Worm (Caenorhabditis elegans) whole organism, L3 larva: ENCODE results near the gene T14G8.3.

Source experiments
- R02D3.7 ChIP-seq: fragments of 150-350 bp; optimal IDR thresholded peaks from 2 replicates; lab custom pipeline; 2014; ENCODE audit warnings: missing biosample characterization, missing genetic modification characterization
- ZK546.5 ChIP-seq: sonication (generic microtip); optimal IDR thresholded peaks from 2 replicates; lab custom pipeline; 2017; ENCODE audit warnings: missing biosample characterization, missing genetic modification characterization
- aly-2 ChIP-seq: fragments of 150-350 bp; optimal IDR thresholded peaks from 2 replicates; lab custom pipeline; 2014; ENCODE audit warnings: missing biosample characterization, missing genetic modification characterization
- ama-1 ChIP-seq: fragments of 150-350 bp; optimal IDR thresholded peaks from 2 replicates; lab custom pipeline; 2018
- ceh-16 ChIP-seq: sonication (generic microtip); optimal IDR thresholded peaks from 2 replicates; lab custom pipeline; 2017; ENCODE audit warnings: missing biosample characterization, missing genetic modification characterization
- ceh-28 ChIP-seq: fragments of 150-350 bp; optimal IDR thresholded peaks from 2 replicates; lab custom pipeline; 2014; ENCODE audit warnings: missing biosample characterization, missing genetic modification reagents, missing genetic modification characterization
- ceh-82 ChIP-seq: fragments of 150-350 bp; optimal IDR thresholded peaks from 2 replicates; lab custom pipeline; 2014; ENCODE audit warnings: missing biosample characterization, missing genetic modification characterization
- ceh-9 ChIP-seq: sonication (generic microtip); optimal IDR thresholded peaks from 2 replicates; lab custom pipeline; 2018; ENCODE audit warnings: missing biosample characterization, missing genetic modification characterization
- egl-5 ChIP-seq: fragments of 150-350 bp; optimal IDR thresholded peaks from 2 replicates; lab custom pipeline; 2017; ENCODE audit warnings: missing biosample characterization, missing genetic modification reagents, missing genetic modification characterization, inconsistent platforms
- elt-1 ChIP-seq: fragments of 150-350 bp; optimal IDR thresholded peaks from 2 replicates; lab custom pipeline; 2014; ENCODE audit warnings: missing biosample characterization, missing genetic modification characterization
- elt-2 ChIP-seq: sonication (generic microtip); optimal IDR thresholded peaks from 2 replicates; lab custom pipeline; 2016; ENCODE audit warnings: missing genetic modification reagents, mild to moderate bottlenecking, missing genetic modification characterization, missing compliant biosample characterization
- elt-3 ChIP-seq, 3 experiments: fragments of 150-350 bp in 1 of 3; sonication (generic microtip) in 2 of 3; optimal IDR thresholded peaks; 2 replicates in 2 of 3; 4 replicates in 1 of 3; lab custom pipeline; 2014 to 2017; ENCODE audit warnings: missing biosample characterization in 3 of 3, missing genetic modification characterization in 3 of 3
- fkh-10 ChIP-seq: sonication (generic microtip); optimal IDR thresholded peaks from 2 replicates; lab custom pipeline; 2017; ENCODE audit warnings: missing biosample characterization, missing genetic modification reagents, missing genetic modification characterization
- fkh-2 ChIP-seq: fragments of 150-350 bp; optimal IDR thresholded peaks from 2 replicates; lab custom pipeline; 2014; ENCODE audit warnings: missing biosample characterization, missing genetic modification reagents, missing genetic modification characterization
- fos-1 ChIP-seq: fragments of 150-350 bp; optimal IDR thresholded peaks from 2 replicates; lab custom pipeline; 2014; ENCODE audit warnings: missing biosample characterization, missing genetic modification characterization
- hmg-11 ChIP-seq: sonication (generic microtip); optimal IDR thresholded peaks from 2 replicates; lab custom pipeline; 2016; ENCODE audit warnings: missing genetic modification characterization, missing compliant biosample characterization
- jun-1 ChIP-seq: fragments of 150-350 bp; optimal IDR thresholded peaks from 2 replicates; lab custom pipeline; 2014; ENCODE audit warnings: missing biosample characterization, missing genetic modification reagents, missing genetic modification characterization
- lin-15B ChIP-seq: fragments of 150-350 bp; optimal IDR thresholded peaks from 2 replicates; lab custom pipeline; 2014; ENCODE audit warnings: missing biosample characterization, missing genetic modification characterization
- lin-39 ChIP-seq: fragments of 150-350 bp; optimal IDR thresholded peaks from 2 replicates; lab custom pipeline; 2018; ENCODE audit warnings: missing biosample characterization, missing genetic modification reagents, missing genetic modification characterization
- lsy-12 ChIP-seq: sonication (generic microtip); optimal IDR thresholded peaks from 2 replicates; lab custom pipeline; 2016; ENCODE audit warnings: mild to moderate bottlenecking, missing genetic modification characterization, missing compliant biosample characterization
- mdl-1 ChIP-seq: fragments of 150-350 bp; optimal IDR thresholded peaks from 2 replicates; lab custom pipeline; 2014; ENCODE audit warnings: missing biosample characterization, missing genetic modification characterization
- mml-1 ChIP-seq: fragments of 150-350 bp; sonication (generic microtip); optimal IDR thresholded peaks from 3 replicates; lab custom pipeline; 2014; ENCODE audit warnings: missing biosample characterization, missing genetic modification characterization
- nfya-1 ChIP-seq: sonication (generic microtip); optimal IDR thresholded peaks from 2 replicates; lab custom pipeline; 2017; ENCODE audit warnings: missing genetic modification characterization, mild to moderate bottlenecking, missing compliant biosample characterization, antibody characterized with exemption, moderate library complexity; ENCODE audit not compliant: insufficient read depth
- nhr-11 ChIP-seq: fragments of 150-350 bp; optimal IDR thresholded peaks from 2 replicates; lab custom pipeline; 2014; ENCODE audit warnings: missing biosample characterization, missing genetic modification characterization
- nhr-12 ChIP-seq: fragments of 150-350 bp; optimal IDR thresholded peaks from 2 replicates; lab custom pipeline; 2014; ENCODE audit warnings: missing biosample characterization, missing genetic modification characterization
- nhr-23 ChIP-seq: fragments of 150-350 bp; optimal IDR thresholded peaks from 2 replicates; lab custom pipeline; 2014; ENCODE audit warnings: missing biosample characterization, missing genetic modification reagents, missing genetic modification characterization
- nhr-237 ChIP-seq: fragments of 150-350 bp; optimal IDR thresholded peaks from 2 replicates; lab custom pipeline; 2014; ENCODE audit warnings: missing biosample characterization, missing genetic modification characterization
- nhr-28 ChIP-seq: fragments of 150-350 bp; optimal IDR thresholded peaks from 2 replicates; lab custom pipeline; 2014; ENCODE audit warnings: missing biosample characterization, missing genetic modification characterization
- nhr-43 ChIP-seq: sonication (generic microtip); optimal IDR thresholded peaks from 2 replicates; lab custom pipeline; 2016; ENCODE audit warnings: mild to moderate bottlenecking, missing genetic modification characterization, missing compliant biosample characterization; ENCODE audit not compliant: poor library complexity, severe bottlenecking
- nhr-67 ChIP-seq: fragments of 150-350 bp; optimal IDR thresholded peaks from 2 replicates; lab custom pipeline; 2014; ENCODE audit warnings: missing biosample characterization, missing genetic modification characterization
- nhr-76 ChIP-seq: fragments of 150-350 bp; sonication (generic microtip); optimal IDR thresholded peaks from 5 replicates; lab custom pipeline; 2014; ENCODE audit warnings: missing biosample characterization, missing genetic modification characterization
- nhr-77 ChIP-seq: fragments of 150-350 bp; optimal IDR thresholded peaks from 2 replicates; lab custom pipeline; 2014; ENCODE audit warnings: missing biosample characterization, missing genetic modification characterization
- pha-4 ChIP-seq: fragments of 150-350 bp; optimal IDR thresholded peaks from 2 replicates; lab custom pipeline; 2014; ENCODE audit warnings: missing biosample characterization, missing genetic modification reagents, missing genetic modification characterization
- sea-2 ChIP-seq: fragments of 150-350 bp; sonication (generic microtip); optimal IDR thresholded peaks from 4 replicates; lab custom pipeline; 2014; ENCODE audit warnings: missing biosample characterization, missing genetic modification reagents, missing genetic modification characterization
- skn-1 ChIP-seq: fragments of 150-350 bp; optimal IDR thresholded peaks from 2 replicates; lab custom pipeline; 2014; ENCODE audit warnings: missing biosample characterization, missing genetic modification characterization
- snpc-4 ChIP-seq: fragments of 150-350 bp; optimal IDR thresholded peaks from 2 replicates; lab custom pipeline; 2014; ENCODE audit warnings: missing biosample characterization, missing genetic modification characterization
- tbx-2 ChIP-seq: sonication (generic microtip); optimal IDR thresholded peaks from 2 replicates; lab custom pipeline; 2016; ENCODE audit warnings: mild to moderate bottlenecking, missing genetic modification characterization, missing compliant biosample characterization
- unc-39 ChIP-seq: sonication (generic microtip); optimal IDR thresholded peaks from 4 replicates; lab custom pipeline; 2017; ENCODE audit warnings: missing biosample characterization, missing genetic modification characterization
- unc-62 ChIP-seq: fragments of 150-350 bp; sonication (generic microtip); optimal IDR thresholded peaks from 4 replicates; lab custom pipeline; 2014; ENCODE audit warnings: missing biosample characterization, missing genetic modification reagents, missing genetic modification characterization
- zag-1 ChIP-seq: fragments of 150-350 bp; optimal IDR thresholded peaks from 2 replicates; lab custom pipeline; 2014; ENCODE audit warnings: missing biosample characterization, missing genetic modification characterization
- ztf-11 ChIP-seq: fragments of 150-350 bp; optimal IDR thresholded peaks from 2 replicates; lab custom pipeline; 2014; ENCODE audit warnings: missing biosample characterization, missing genetic modification characterization
- ztf-4 ChIP-seq: fragments of 150-350 bp; optimal IDR thresholded peaks from 2 replicates; lab custom pipeline; 2014; ENCODE audit warnings: missing biosample characterization, missing genetic modification characterization

The T14G8.3 gene

DNA sequence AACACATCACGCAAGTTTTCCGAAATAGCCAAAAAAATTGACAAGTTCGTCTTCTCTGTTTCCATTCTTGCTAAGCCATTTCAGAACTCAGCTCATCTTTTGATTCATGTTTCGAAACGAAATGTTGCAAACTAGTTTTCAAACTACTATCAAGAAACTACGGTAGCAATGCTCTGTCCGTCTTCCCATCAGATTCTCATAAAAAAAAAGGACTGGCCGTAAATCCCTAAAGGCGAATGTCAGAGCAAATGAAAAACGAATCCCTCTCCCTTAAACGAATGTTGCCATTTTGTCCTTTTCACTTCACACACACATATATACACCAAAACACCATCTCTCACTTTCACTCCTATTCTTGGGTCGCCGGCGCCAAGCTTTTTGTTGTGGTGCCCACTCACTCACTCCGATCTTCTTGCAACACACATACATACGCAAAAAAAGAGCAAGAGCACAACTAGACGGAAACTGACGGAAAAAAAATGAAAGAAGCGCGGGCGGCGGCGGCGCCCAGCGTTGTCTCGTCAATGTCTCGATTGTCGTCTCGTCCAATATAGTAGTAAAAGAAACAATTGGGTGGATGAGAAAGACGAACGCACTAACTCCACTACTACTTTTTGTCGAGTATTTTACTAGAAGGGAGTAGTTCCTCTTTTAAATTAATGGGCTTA is 33.2 kb upstream of the T14G8.3 start:
- no peak for TF ChIP-seq unc-62 (GFP tag; lab: Kevin White, UChicago)
- no peak for TF ChIP-seq R02D3.7 (tag; lab: Kevin White, UChicago)
- TF ChIP-seq unc-39 (tag; lab: Kevin White, UChicago) = no peak
- no peak for TF ChIP-seq fkh-2 (tag; lab: Kevin White, UChicago)
- TF ChIP-seq lin-15B (tag; lab: Kevin White, UChicago) = no peak
- no peak for TF ChIP-seq nhr-12 (tag; lab: Kevin White, UChicago)
- TF ChIP-seq fos-1 (tag; lab: Kevin White, UChicago) = no peak
- peak; percentile 43 for TF ChIP-seq nfya-1 (tag; lab: Kevin White, UChicago)
- peak; percentile 53 for TF ChIP-seq lin-39 (tag; lab: Kevin White, UChicago)
- TF ChIP-seq skn-1 (tag; lab: Kevin White, UChicago) = no peak
- no peak for TF ChIP-seq elt-1
- TF ChIP-seq mdl-1 (tag; lab: Kevin White, UChicago) = no peak
- TF ChIP-seq hmg-11 (tag; lab: Kevin White, UChicago) = peak; percentile 19
- TF ChIP-seq tbx-2 = no peak

DNA sequence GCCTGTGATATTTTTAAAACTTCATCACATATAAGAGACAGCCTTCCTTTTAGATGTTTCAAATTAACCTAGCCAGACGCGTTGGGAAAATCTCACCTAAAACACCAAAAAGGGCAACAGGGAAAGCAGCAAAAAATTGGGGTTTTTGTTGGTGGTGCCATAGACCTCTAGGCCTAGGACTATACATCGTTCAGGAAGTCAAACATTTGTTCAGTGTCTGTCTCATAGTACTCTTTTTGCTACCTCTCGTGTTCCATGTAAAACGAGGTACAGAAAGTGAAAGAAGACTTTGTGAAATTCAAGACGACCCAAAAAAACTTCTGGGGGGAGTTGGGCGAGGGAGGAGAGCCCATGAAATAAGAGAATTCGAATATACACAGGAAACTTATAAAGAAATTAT is 32.0 kb upstream of the T14G8.3 start:
- no peak for TF ChIP-seq nhr-23 (tag; lab: Kevin White, UChicago)
- TF ChIP-seq mml-1 (tag; lab: Kevin White, UChicago) = no peak
- no peak for TF ChIP-seq fkh-2 (tag; lab: Kevin White, UChicago)
- no peak for TF ChIP-seq skn-1 (tag; lab: Kevin White, UChicago)
- no peak for TF ChIP-seq R02D3.7 (tag; lab: Kevin White, UChicago)
- TF ChIP-seq nhr-12 (tag; lab: Kevin White, UChicago) = no peak

DNA sequence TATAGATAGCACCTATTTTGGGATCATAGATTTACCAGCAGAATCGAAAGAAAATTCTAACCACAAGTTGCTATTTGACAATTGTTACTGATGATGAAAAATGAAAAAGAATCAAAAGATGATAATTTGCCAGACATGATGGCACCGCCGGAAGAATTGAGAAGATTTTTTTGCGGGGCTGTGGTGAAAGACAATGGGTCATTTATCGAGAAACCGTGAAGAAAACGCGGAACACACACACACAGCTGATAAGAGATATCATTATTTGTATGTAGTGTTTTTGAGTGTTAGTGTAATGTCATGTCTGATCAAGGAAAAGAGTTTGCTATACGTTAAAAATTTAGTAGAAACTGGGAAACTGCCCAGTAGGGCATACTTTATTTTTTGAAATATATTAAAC is 26.2 kb upstream of the T14G8.3 start:
- peak in 1 of 3 experiments; percentile 21 for TF ChIP-seq elt-3 (tag; optimal IDR thresholded peaks at IDR 0.05; lab: Kevin White, UChicago)
- TF ChIP-seq ztf-4 (tag; lab: Kevin White, UChicago) = no peak
- no peak for TF ChIP-seq egl-5 (tag; lab: Kevin White, UChicago)
- TF ChIP-seq elt-2 (tag; lab: Kevin White, UChicago) = peak; percentile 24
- no peak for TF ChIP-seq nhr-11 (tag; lab: Kevin White, UChicago)

DNA sequence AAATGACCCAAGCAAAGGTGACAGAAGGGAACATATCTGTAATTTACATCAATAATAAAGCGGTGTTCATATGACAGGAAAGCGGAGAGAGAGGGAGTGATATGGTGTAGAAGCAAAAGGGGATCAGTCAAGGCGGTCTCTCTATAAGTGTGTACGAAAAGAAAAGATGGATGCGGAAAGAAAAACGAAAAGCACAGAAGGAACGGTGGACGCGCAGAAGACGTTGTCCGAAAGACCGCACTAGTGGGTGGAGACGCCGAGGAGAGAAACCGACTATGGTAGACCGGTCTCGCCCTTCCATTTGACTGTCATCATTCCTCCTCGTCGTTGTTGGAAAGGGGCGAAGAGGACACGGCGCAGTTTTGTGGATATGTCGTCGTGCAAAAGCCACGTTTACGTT is 18.0 kb upstream of the T14G8.3 start, which contains the start of gene C52G5.2:
Gene C52G5.2, plus strand, starts transcription at position 301 of the 400 bp plus-strand sequence.
- TF ChIP-seq nhr-23 (tag; lab: Kevin White, UChicago) (peak; percentile 8), mdl-1 (tag; lab: Kevin White, UChicago) (no peak)

DNA sequence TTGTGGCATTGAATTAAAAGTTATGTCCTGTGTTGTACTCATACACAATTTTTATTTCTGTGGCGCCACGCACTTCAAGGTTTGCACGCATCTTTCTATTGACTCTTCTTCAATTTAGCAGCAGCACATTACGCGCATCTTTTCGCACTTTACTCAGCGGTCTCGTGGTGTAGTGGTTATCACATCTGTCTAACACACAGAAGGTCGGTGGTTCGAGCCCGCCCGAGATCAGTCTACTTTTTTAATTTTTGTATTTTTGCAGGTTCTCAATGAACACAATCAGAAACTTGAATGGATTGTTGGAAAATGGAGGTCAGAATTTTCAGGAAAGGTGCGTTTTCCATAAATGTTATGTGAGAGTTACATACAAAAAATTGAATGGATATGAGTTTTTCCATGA is 17.5 kb upstream of the T14G8.3 start:
- TF ChIP-seq nhr-67 (tag; lab: Kevin White, UChicago) (no peak), fos-1 (tag; lab: Kevin White, UChicago) (no peak), fkh-10 (GFP tag; lab: Kevin White, UChicago) (no peak), tbx-2 (no peak), hmg-11 (tag; lab: Kevin White, UChicago) (peak; percentile 0), mdl-1 (tag; lab: Kevin White, UChicago) (no peak), ceh-82 (tag; lab: Kevin White, UChicago) (no peak), ztf-11 (tag; lab: Kevin White, UChicago) (no peak), nhr-23 (tag; lab: Kevin White, UChicago) (no peak), ceh-28 (tag; lab: Kevin White, UChicago) (no peak), lin-39 (tag; lab: Kevin White, UChicago) (no peak), pha-4 (tag; lab: Kevin White, UChicago) (no peak), zag-1 (tag; lab: Kevin White, UChicago) (no peak), nhr-237 (tag; lab: Kevin White, UChicago) (no peak), elt-1 (no peak), ceh-16 (no peak), jun-1 (tag; lab: Kevin White, UChicago) (peak; percentile 21), ztf-4 (tag; lab: Kevin White, UChicago) (no peak), lsy-12 (tag; lab: Kevin White, UChicago) (peak; percentile 6), nhr-77 (tag; lab: Kevin White, UChicago) (no peak), ZK546.5 (tag; lab: Kevin White, UChicago) (no peak), snpc-4 (no peak), nhr-76 (tag; lab: Kevin White, UChicago) (no peak), ceh-9 (tag; lab: Kevin White, UChicago) (no peak), R02D3.7 (tag; lab: Kevin White, UChicago) (no peak), sea-2 (GFP tag; lab: Kevin White, UChicago) (no peak), nhr-11 (tag; lab: Kevin White, UChicago) (no peak), aly-2 (tag; lab: Kevin White, UChicago) (no peak), ama-1 (no peak), nhr-43 (tag; lab: Kevin White, UChicago) (peak; percentile 48), nfya-1 (tag; lab: Kevin White, UChicago) (peak; percentile 25), nhr-28 (tag; lab: Kevin White, UChicago) (no peak), elt-2 (tag; lab: Kevin White, UChicago) (peak; percentile 38), unc-39 (tag; lab: Kevin White, UChicago) (no peak), fkh-2 (tag; lab: Kevin White, UChicago) (no peak)
